Fruit fly (Drosophila melanogaster): ENCODE data around the gene CG31517.

Gene CG31517

dm6 chr3R:13952303-13952702 lies 4.1 kb downstream of the CG31517 start (continued):
- TF ChIP-seq hkb (optimal IDR thresholded peaks at IDR 0.05) (no peak), hkb (GFP tag; IDR thresholded peaks at IDR 0.05) (no peak), slbo (GFP tag; IDR thresholded peaks at IDR 0.05) (no peak), Eip74EF (GFP tag; optimal IDR thresholded peaks at IDR 0.05) (no peak), CG10274 (GFP tag; optimal IDR thresholded peaks at IDR 0.05) (peak; percentile 64), dimm (GFP tag; IDR thresholded peaks at IDR 0.05) (no peak), CG3163 (GFP tag; optimal IDR thresholded peaks at IDR 0.05) (no peak), ind (GFP tag; optimal IDR thresholded peaks at IDR 0.05) (no peak), Sin3A (optimal IDR thresholded peaks at IDR 0.05) (no peak), CG8290 (GFP tag; optimal IDR thresholded peaks at IDR 0.05) (no peak), CG8290 (tag; optimal IDR thresholded peaks at IDR 0.05) (no peak), HLH54F (GFP tag; optimal IDR thresholded peaks at IDR 0.05) (no peak), tup (GFP tag; optimal IDR thresholded peaks at IDR 0.05) (no peak), CG14965 (GFP tag; optimal IDR thresholded peaks at IDR 0.05; ENCODE audit: borderline replicate concordance) (no peak), CG10565 (GFP tag; optimal IDR thresholded peaks at IDR 0.05) (no peak), h (optimal IDR thresholded peaks at IDR 0.05) (no peak), Dip3 (GFP tag; optimal IDR thresholded peaks at IDR 0.05) (no peak), CG12659 (GFP tag; optimal IDR thresholded peaks at IDR 0.05) (no peak), CG2199 (GFP tag; IDR thresholded peaks at IDR 0.05) (no peak), CG1603 (tag; optimal IDR thresholded peaks at IDR 0.05) (peak; percentile 60), CG16813 (GFP tag; IDR thresholded peaks at IDR 0.05; ENCODE audit: partially characterized antibody) (no peak), pros (GFP tag; optimal IDR thresholded peaks at IDR 0.05) (no peak), Opbp (GFP tag; IDR thresholded peaks at IDR 0.05; ENCODE audit: partially characterized antibody) (no peak), D19A (tag; optimal IDR thresholded peaks at IDR 0.05) (peak; percentile 21), Drgx (GFP tag; IDR thresholded peaks at IDR 0.05) (peak; percentile 74), CG14710 (tag; optimal IDR thresholded peaks at IDR 0.05) (peak; percentile 33), CG7839 (tag; optimal IDR thresholded peaks at IDR 0.05) (no peak), grau (tag; optimal IDR thresholded peaks at IDR 0.05) (peak; percentile 2), slp2 (GFP tag; optimal IDR thresholded peaks at IDR 0.05) (no peak), Ravus (GFP tag; IDR thresholded peaks at IDR 0.05) (no peak), Dip2 (GFP tag; IDR thresholded peaks at IDR 0.05) (no peak), Mrtf (GFP tag; IDR thresholded peaks at IDR 0.05) (no peak), Doc3 (GFP tag; IDR thresholded peaks at IDR 0.05; ENCODE audit: partially characterized antibody) (no peak), CG11398 (GFP tag; optimal IDR thresholded peaks at IDR 0.05) (no peak), slou (GFP tag; optimal IDR thresholded peaks at IDR 0.05) (no peak), vfl (GFP tag; optimal IDR thresholded peaks at IDR 0.05) (no peak), lab (GFP tag; optimal IDR thresholded peaks at IDR 0.05) (no peak), bowl (GFP tag; IDR thresholded peaks at IDR 0.05) (no peak), Bgb (GFP tag; IDR thresholded peaks at IDR 0.05; ENCODE audit: partially characterized antibody) (no peak), Hand (GFP tag; optimal IDR thresholded peaks at IDR 0.05) (no peak), tio (GFP tag; optimal IDR thresholded peaks at IDR 0.05) (no peak), CG16779 (GFP tag; IDR thresholded peaks at IDR 0.05) (no peak), tll (GFP tag; optimal IDR thresholded peaks at IDR 0.05) (no peak), rib (GFP tag; IDR thresholded peaks at IDR 0.05) (no peak), CG30431 (GFP tag; optimal IDR thresholded peaks at IDR 0.05) (no peak), vnd (GFP tag; IDR thresholded peaks at IDR 0.05; ENCODE audit: partially characterized antibody) (no peak), pum (GFP tag; optimal IDR thresholded peaks at IDR 0.05) (no peak), CG14441 (GFP tag; IDR thresholded peaks at IDR 0.05) (no peak), CG15269 (tag; optimal IDR thresholded peaks at IDR 0.05) (no peak), CG12071 (GFP tag; optimal IDR thresholded peaks at IDR 0.05) (no peak), CG1647 (GFP tag; optimal IDR thresholded peaks at IDR 0.05) (no peak), abd-A (tag; optimal IDR thresholded peaks at IDR 0.05) (no peak), Nf-YA (GFP tag; IDR thresholded peaks at IDR 0.05) (no peak)

Data from whole organism, embryonic.